Worm (Caenorhabditis elegans) whole organism, early embryonic: ENCODE results near the gene nhr-145.

ENCODE experiments used
- ama-1 ChIP-seq: fragments of 150-350 bp; optimal IDR thresholded peaks from 2 replicates; lab custom pipeline; 2014
- ets-7 ChIP-seq: sonication (generic microtip); optimal IDR thresholded peaks from 2 replicates; lab custom pipeline; 2016; ENCODE audit warnings: missing genotype, missing genetic modification characterization, missing compliant biosample characterization
- tbx-11 ChIP-seq: fragments of 200-800 bp; sonication (Bioruptor generic); IDR thresholded peaks from 2 replicates; pipeline ENCODE4 v1.3.6; 2022; ENCODE audit warnings: missing genetic modification characterization, missing compliant biosample characterization

- TF ChIP-seq ama-1 (lab: Kevin White, UChicago) (no peak), ets-7 (tag; lab: Kevin White, UChicago) (no peak), tbx-11 (GFP tag; lab: Robert Waterston, UW) (no peak)
These were observed 31.7 kb downstream of the nhr-145 start, which contains the start of gene Y39B6A.13 for ce11 chrV:19119260-19119659.
